Fruit fly (Drosophila melanogaster): ENCODE measurements around the gene AstC.

Gene AstC

DNA sequence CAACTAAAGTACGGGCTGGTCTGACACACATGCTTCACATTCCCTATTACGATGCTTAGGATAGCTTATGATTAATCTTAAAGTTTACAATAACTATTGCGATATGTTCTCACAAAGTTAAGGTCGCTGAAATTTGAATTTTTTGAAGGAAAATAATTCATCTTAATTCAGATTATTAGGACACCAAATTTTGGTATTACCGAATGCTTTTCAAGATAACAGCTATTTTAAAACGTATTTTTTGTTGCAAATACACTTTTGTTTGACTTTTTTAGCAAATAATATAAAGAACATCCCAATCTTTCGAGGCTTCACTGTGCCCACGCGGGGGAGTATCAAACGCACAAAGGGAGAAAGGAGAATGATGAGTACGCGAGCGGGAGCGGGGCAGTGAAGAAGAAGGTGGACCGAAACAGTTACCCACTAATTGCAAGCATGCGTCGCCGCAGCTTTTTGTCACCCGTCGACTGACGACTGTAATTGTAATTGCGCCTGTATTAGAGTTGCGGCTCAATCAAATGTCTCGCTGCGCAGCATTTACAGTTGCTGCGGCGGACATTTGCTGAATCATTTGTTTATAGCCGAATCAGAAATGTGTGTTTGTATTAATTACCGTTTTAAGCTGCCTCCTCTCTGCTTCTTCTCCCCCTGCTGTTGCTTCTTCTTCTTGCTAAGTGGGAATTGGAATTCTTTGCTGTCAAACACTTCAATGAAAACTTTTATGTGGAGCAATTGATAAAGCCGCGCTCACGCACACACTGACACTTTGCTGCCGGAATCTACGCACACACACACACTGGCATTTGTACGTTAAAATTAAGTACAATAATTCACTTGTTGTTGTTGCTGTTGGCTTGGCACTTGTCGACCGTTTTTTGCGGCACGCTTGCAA lies 15.0 kb downstream of the AstC start:
- TF ChIP-seq pad (GFP tag; optimal IDR thresholded peaks at IDR 0.05) (peak; percentile 71), CG11617 (GFP tag; optimal IDR thresholded peaks at IDR 0.05) (no peak), CG7045 (GFP tag; optimal IDR thresholded peaks at IDR 0.05) (no peak), ovo (GFP tag; optimal IDR thresholded peaks at IDR 0.05) (peak; percentile 44), Crg-1 (GFP tag; optimal IDR thresholded peaks at IDR 0.05) (no peak), CG7101 (tag; optimal IDR thresholded peaks at IDR 0.05) (no peak), CG5204 (GFP tag; optimal IDR thresholded peaks at IDR 0.05) (peak; percentile 55), cnc (optimal IDR thresholded peaks at IDR 0.05) (peak in 1 of 2 experiments; percentile 46), Hr96 (GFP tag; optimal IDR thresholded peaks at IDR 0.05) (peak; percentile 62), CG14711 (tag; optimal IDR thresholded peaks at IDR 0.05) (peak; percentile 39), tj (GFP tag; optimal IDR thresholded peaks at IDR 0.05) (no peak)

DNA sequence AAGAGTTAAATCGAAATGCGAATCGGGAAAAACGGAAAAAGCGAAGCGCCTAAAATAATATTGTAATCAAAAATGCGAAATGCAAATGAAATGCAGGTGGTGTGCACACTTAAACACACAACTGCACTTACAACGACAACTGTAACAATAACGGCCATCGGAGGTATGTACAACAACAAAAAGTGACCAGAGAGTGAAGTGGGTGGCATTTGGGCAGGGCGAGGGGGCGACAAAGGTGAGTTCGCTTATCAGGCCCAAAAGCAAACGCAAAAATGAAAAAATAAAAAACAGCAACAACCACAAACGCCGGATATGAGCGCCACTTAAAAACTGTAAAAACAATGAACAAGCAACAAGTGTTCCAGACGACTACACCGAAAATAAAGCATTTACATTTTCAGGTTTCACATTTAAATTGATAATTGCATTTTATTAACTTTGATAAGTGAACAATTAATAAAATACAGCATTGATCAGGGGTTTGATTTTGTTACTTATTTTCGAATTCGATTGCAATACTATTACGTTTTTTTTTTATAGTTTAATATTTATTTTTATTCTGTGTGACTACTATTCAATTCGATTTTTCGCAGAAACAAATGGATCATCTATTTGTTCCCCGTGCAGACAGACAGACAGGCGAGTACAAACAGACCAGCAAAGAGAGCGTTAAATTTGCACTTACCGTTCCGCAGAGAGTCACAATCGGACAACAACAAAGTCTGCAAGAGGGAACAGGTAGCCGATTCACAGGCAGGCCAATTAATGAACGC lies 15.9 kb downstream of the AstC start:
- peak; percentile 52 for TF ChIP-seq Mnt (GFP tag; optimal IDR thresholded peaks at IDR 0.05)
- TF ChIP-seq toe (GFP tag; optimal IDR thresholded peaks at IDR 0.05): peak; percentile 45
- TF ChIP-seq Clk (GFP tag; optimal IDR thresholded peaks at IDR 0.05): no peak
- peak; percentile 89 for TF ChIP-seq CG11617 (GFP tag; optimal IDR thresholded peaks at IDR 0.05)
- peak; percentile 70 for TF ChIP-seq ovo (GFP tag; optimal IDR thresholded peaks at IDR 0.05)
- TF ChIP-seq CG5204 (GFP tag; optimal IDR thresholded peaks at IDR 0.05): peak; percentile 52
- peak; percentile 91 for TF ChIP-seq bab1 (GFP tag; optimal IDR thresholded peaks at IDR 0.05)
- TF ChIP-seq cic (GFP tag; optimal IDR thresholded peaks at IDR 0.05): peak; percentile 68
- peak in 1 of 2 experiments; percentile 18 for TF ChIP-seq cnc (optimal IDR thresholded peaks at IDR 0.05)
- peak; percentile 53 for TF ChIP-seq CG1620 (GFP tag; optimal IDR thresholded peaks at IDR 0.05)
- peak; percentile 69 for TF ChIP-seq pad (GFP tag; optimal IDR thresholded peaks at IDR 0.05)
- TF ChIP-seq Hr96 (GFP tag; optimal IDR thresholded peaks at IDR 0.05): peak; percentile 2
- TF ChIP-seq Crg-1 (GFP tag; optimal IDR thresholded peaks at IDR 0.05): peak; percentile 35
- peak; percentile 82 for TF ChIP-seq CG14711 (tag; optimal IDR thresholded peaks at IDR 0.05)
- peak; percentile 72 for TF ChIP-seq CG12768 (GFP tag; optimal IDR thresholded peaks at IDR 0.05)
- peak; percentile 94 for TF ChIP-seq kay (GFP tag; ENCODE audit: borderline replicate concordance)
- TF ChIP-seq tj (GFP tag; optimal IDR thresholded peaks at IDR 0.05): peak; percentile 76
- peak; percentile 86 for TF ChIP-seq CG33017 (tag; optimal IDR thresholded peaks at IDR 0.05)
- peak; percentile 85 for TF ChIP-seq CG7101 (tag; optimal IDR thresholded peaks at IDR 0.05)
- peak; percentile 58 for TF ChIP-seq CG7045 (GFP tag; optimal IDR thresholded peaks at IDR 0.05)

DNA sequence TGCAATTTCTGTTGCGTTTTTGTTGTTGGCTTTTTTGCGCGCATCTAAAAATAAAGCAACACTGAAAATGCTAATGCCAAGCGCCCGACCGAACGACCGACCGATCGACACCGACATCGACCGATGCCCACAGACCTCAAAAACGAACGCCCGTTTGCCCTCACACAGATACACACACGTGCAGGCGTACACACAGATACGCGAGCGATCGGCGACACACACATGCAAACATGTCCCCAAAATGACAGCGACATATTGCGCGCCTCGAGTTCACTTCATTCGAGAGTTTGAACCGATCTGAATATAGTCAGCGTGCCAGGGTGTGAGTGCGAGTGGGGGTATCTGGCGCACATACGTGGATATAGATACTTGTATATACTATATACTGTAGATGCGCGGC lies 20.0 kb downstream of the AstC start:
- TF ChIP-seq tj (GFP tag; optimal IDR thresholded peaks at IDR 0.05) (no peak), ovo (GFP tag; optimal IDR thresholded peaks at IDR 0.05) (no peak), cnc (optimal IDR thresholded peaks at IDR 0.05) (no peak), CG12768 (GFP tag; optimal IDR thresholded peaks at IDR 0.05) (no peak), CG14711 (tag; optimal IDR thresholded peaks at IDR 0.05) (no peak), bab1 (GFP tag; optimal IDR thresholded peaks at IDR 0.05) (no peak), CG1620 (GFP tag; optimal IDR thresholded peaks at IDR 0.05) (no peak), toe (GFP tag; optimal IDR thresholded peaks at IDR 0.05) (no peak), CG5204 (GFP tag; optimal IDR thresholded peaks at IDR 0.05) (no peak), pad (GFP tag; optimal IDR thresholded peaks at IDR 0.05) (no peak), kay (GFP tag; ENCODE audit: borderline replicate concordance) (no peak), CG7045 (GFP tag; optimal IDR thresholded peaks at IDR 0.05) (no peak), cic (GFP tag; optimal IDR thresholded peaks at IDR 0.05) (no peak), CG33017 (tag; optimal IDR thresholded peaks at IDR 0.05) (no peak)

DNA sequence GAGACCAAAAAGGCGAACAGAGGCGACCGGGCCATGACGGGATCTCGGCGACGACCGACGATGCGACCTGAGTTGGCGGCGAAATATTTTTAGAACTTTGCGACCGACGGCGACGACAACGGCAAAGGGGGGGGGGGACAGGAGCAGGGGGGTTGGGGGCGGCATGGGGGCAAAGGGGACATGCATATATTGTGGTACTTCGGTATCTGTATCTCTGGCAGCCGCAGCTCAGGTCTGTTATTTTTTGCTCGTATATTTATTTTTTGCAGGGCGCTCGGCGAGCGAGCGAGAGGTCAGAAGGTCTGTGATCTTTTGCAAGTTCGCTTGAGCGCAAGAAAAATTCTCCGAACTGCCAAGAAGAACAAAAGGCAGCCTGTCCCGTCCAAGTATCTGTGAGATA lies 22.0 kb downstream of the AstC start:
- TF ChIP-seq cic (GFP tag; optimal IDR thresholded peaks at IDR 0.05): no peak
- TF ChIP-seq CG14711 (tag; optimal IDR thresholded peaks at IDR 0.05): no peak
- no peak for TF ChIP-seq tj (GFP tag; optimal IDR thresholded peaks at IDR 0.05)
- no peak for TF ChIP-seq CG5204 (GFP tag; optimal IDR thresholded peaks at IDR 0.05)
- no peak for TF ChIP-seq Hr96 (GFP tag; optimal IDR thresholded peaks at IDR 0.05)
- no peak for TF ChIP-seq CG1620 (GFP tag; optimal IDR thresholded peaks at IDR 0.05)
- TF ChIP-seq CG7045 (GFP tag; optimal IDR thresholded peaks at IDR 0.05): no peak
- no peak for TF ChIP-seq bab1 (GFP tag; optimal IDR thresholded peaks at IDR 0.05)
- no peak for TF ChIP-seq kay (GFP tag; ENCODE audit: borderline replicate concordance)
- TF ChIP-seq Clk (GFP tag; optimal IDR thresholded peaks at IDR 0.05): no peak
- no peak for TF ChIP-seq ovo (GFP tag; optimal IDR thresholded peaks at IDR 0.05)
- TF ChIP-seq CG12768 (GFP tag; optimal IDR thresholded peaks at IDR 0.05): no peak
- TF ChIP-seq Mnt (GFP tag; optimal IDR thresholded peaks at IDR 0.05): no peak
- no peak for TF ChIP-seq cnc (optimal IDR thresholded peaks at IDR 0.05)
- no peak for TF ChIP-seq CG7101 (tag; optimal IDR thresholded peaks at IDR 0.05)
- no peak for TF ChIP-seq pad (GFP tag; optimal IDR thresholded peaks at IDR 0.05)
- TF ChIP-seq CG11617 (GFP tag; optimal IDR thresholded peaks at IDR 0.05): no peak
- TF ChIP-seq toe (GFP tag; optimal IDR thresholded peaks at IDR 0.05): no peak
- no peak for TF ChIP-seq CG33017 (tag; optimal IDR thresholded peaks at IDR 0.05)
- no peak for TF ChIP-seq Crg-1 (GFP tag; optimal IDR thresholded peaks at IDR 0.05)

DNA sequence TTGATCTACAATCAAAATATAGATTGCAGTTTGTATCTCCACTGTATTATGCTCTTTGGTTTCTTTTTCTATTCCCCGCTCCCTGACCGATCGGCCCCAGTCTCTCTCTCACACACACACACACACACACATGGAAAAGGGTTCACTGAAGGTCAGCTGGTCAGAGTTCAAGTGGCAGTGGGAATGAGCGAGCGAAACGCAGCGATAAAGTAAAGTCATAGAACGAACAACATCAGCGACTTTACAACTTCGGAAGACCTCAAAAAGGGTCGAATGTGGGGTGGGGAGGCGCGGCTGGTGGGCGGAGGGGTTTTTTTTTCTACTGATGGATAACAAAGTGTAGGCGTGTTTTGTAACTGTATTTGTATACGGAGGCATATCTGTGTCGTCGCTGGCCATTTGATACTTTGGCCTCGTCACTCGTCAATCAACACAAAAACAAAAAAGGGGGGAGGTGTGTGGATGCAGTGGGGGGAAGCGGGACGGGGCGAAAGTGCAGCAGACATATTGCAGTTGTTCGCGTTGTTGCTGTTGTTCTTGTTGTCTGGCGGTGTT lies 23.0 kb downstream of the AstC start:
- peak; percentile 59 for TF ChIP-seq CG12768 (GFP tag; optimal IDR thresholded peaks at IDR 0.05)
- TF ChIP-seq Hr96 (GFP tag; optimal IDR thresholded peaks at IDR 0.05): no peak

All from whole organism, adult.